Fruit fly (Drosophila melanogaster) whole organism, embryonic: ENCODE measurements around the gene CG14232.
A peak's percentile ranks its signal among the peaks of the same experiment; 100 is the strongest.

ENCODE experiments used
- BEAF-32 ChIP-seq: fragments of 200-800 bp; sonication (Bioruptor generic); optimal IDR thresholded peaks from 3 replicates; lab custom pipeline; 2017; ENCODE audit warnings: missing biosample characterization, missing genetic modification characterization, mild to moderate bottlenecking, moderate library complexity, missing genetic modification reagents
- Bgb ChIP-seq: fragments of 200-800 bp; sonication (Bioruptor generic); IDR thresholded peaks from 2 replicates; pipeline ENCODE4 v1.3.6; 2022; ENCODE audit warnings: missing biosample characterization, missing genetic modification characterization; ENCODE audit not compliant: partially characterized antibody
- CG11085 ChIP-seq: fragments of 200-800 bp; sonication (Bioruptor generic); IDR thresholded peaks from 2 replicates; pipeline ENCODE4 v1.3.6; 2022; ENCODE audit warnings: missing biosample characterization, missing genetic modification characterization
- CG11456 ChIP-seq: fragments of 200-800 bp; sonication (Bioruptor generic); IDR thresholded peaks from 3 replicates; pipeline ENCODE4 v1.3.6; 2022; ENCODE audit warnings: missing biosample characterization, missing genetic modification characterization
- CG12155 ChIP-seq: fragments of 200-800 bp; sonication (Bioruptor generic); optimal IDR thresholded peaks from 3 replicates; lab custom pipeline; 2016; ENCODE audit warnings: missing biosample characterization, missing genetic modification characterization
- CG12391 ChIP-seq: fragments of 200-800 bp; sonication (Bioruptor generic); optimal IDR thresholded peaks from 3 replicates; lab custom pipeline; 2018; ENCODE audit warnings: missing biosample characterization, mild to moderate bottlenecking, missing genetic modification characterization, moderate library complexity
- CG12659 ChIP-seq: fragments of 200-800 bp; sonication (Bioruptor generic); optimal IDR thresholded peaks from 3 replicates; lab custom pipeline; 2017; ENCODE audit warnings: mild to moderate bottlenecking, missing biosample characterization, missing genetic modification reagents, missing genetic modification characterization
- CG13287 ChIP-seq: fragments of 200-800 bp; sonication (Bioruptor generic); IDR thresholded peaks from 2 replicates; pipeline ENCODE4 v1.3.6; 2022; ENCODE audit warnings: missing biosample characterization, missing genetic modification characterization; ENCODE audit not compliant: partially characterized antibody
- CG15514 ChIP-seq: fragments of 200-800 bp; sonication (Bioruptor generic); optimal IDR thresholded peaks from 3 replicates; lab custom pipeline; 2017; ENCODE audit warnings: missing biosample characterization, missing genetic modification characterization, mild to moderate bottlenecking, moderate library complexity, missing genetic modification reagents
- CG1603 ChIP-seq: fragments of 200-800 bp; sonication (Bioruptor generic); optimal IDR thresholded peaks from 2 replicates; lab custom pipeline; 2019; ENCODE audit warnings: missing biosample characterization, mild to moderate bottlenecking, missing genetic modification characterization, moderate library complexity
- CG2202 ChIP-seq: fragments of 200-800 bp; sonication (Bioruptor generic); optimal IDR thresholded peaks from 2 replicates; lab custom pipeline; 2018; ENCODE audit warnings: missing biosample characterization, mild to moderate bottlenecking, missing genetic modification characterization
- CG30020 ChIP-seq: fragments of 200-800 bp; optimal IDR thresholded peaks from 2 replicates; lab custom pipeline; 2019; ENCODE audit warnings: missing biosample characterization, mild to moderate bottlenecking, missing genetic modification characterization, moderate library complexity
- CG32532 ChIP-seq: fragments of 200-800 bp; sonication (Bioruptor generic); IDR thresholded peaks from 2 replicates; pipeline ENCODE4 v1.3.6; 2022; ENCODE audit warnings: missing biosample characterization, missing genetic modification characterization
- CG3995 ChIP-seq: fragments of 200-800 bp; sonication (Bioruptor generic); optimal IDR thresholded peaks from 3 replicates; lab custom pipeline; 2016; ENCODE audit warnings: missing biosample characterization, missing genetic modification characterization
- CG42726 ChIP-seq: fragments of 200-800 bp; sonication (Bioruptor generic); IDR thresholded peaks from 2 replicates; pipeline ENCODE4 v1.3.6; 2022; ENCODE audit warnings: missing biosample characterization, missing genetic modification characterization; ENCODE audit not compliant: partially characterized antibody
- CG4854 ChIP-seq: fragments of 200-800 bp; sonication (Bioruptor generic); optimal IDR thresholded peaks from 2 replicates; lab custom pipeline; 2016; ENCODE audit warnings: missing biosample characterization, missing genetic modification characterization, inconsistent platforms
- CG6791 ChIP-seq: fragments of 200-800 bp; sonication (Bioruptor generic); IDR thresholded peaks from 3 replicates; pipeline ENCODE4 v1.3.6; 2022; ENCODE audit warnings: missing biosample characterization, missing genetic modification characterization; ENCODE audit not compliant: partially characterized antibody
- CkIIα-i1 ChIP-seq: fragments of 200-800 bp; sonication (Bioruptor generic); IDR thresholded peaks from 2 replicates; pipeline ENCODE4 v1.3.6; 2022; ENCODE audit warnings: missing biosample characterization, missing genetic modification characterization
- Dad ChIP-seq: fragments of 200-800 bp; sonication (Bioruptor generic); optimal IDR thresholded peaks from 3 replicates; lab custom pipeline; 2016; ENCODE audit warnings: missing biosample characterization, missing genetic modification characterization
- Dip2 ChIP-seq: fragments of 200-800 bp; sonication (Bioruptor generic); IDR thresholded peaks from 2 replicates; pipeline ENCODE4 v1.3.6; 2022; ENCODE audit warnings: missing biosample characterization, missing genetic modification characterization
- Dp ChIP-seq: fragments of 200-800 bp; sonication (Bioruptor generic); optimal IDR thresholded peaks from 2 replicates; lab custom pipeline; 2018; ENCODE audit warnings: missing biosample characterization, mild to moderate bottlenecking, missing genetic modification characterization, moderate library complexity
- Dref ChIP-seq: fragments of 200-800 bp; sonication (Bioruptor generic); IDR thresholded peaks from 2 replicates; pipeline ENCODE4 v1.3.6; 2022; ENCODE audit warnings: missing biosample characterization, missing genetic modification characterization
- Drgx ChIP-seq: fragments of 200-800 bp; sonication (Bioruptor generic); IDR thresholded peaks from 2 replicates; pipeline ENCODE4 v1.3.6; 2022; ENCODE audit warnings: missing biosample characterization, missing genetic modification characterization
- MESR4 ChIP-seq: fragments of 200-800 bp; sonication (Bioruptor generic); optimal IDR thresholded peaks from 2 replicates; lab custom pipeline; 2018; ENCODE audit warnings: missing biosample characterization, mild to moderate bottlenecking, missing genetic modification characterization, moderate library complexity
- Med ChIP-seq: fragments of 200-800 bp; sonication (Bioruptor generic); peaks from one replicate; lab custom pipeline; 2016; ENCODE audit warnings: missing biosample characterization, missing genetic modification characterization, mild to moderate bottlenecking, inconsistent platforms, moderate library complexity
- NfI ChIP-seq: fragments of 200-800 bp; sonication (Bioruptor generic); optimal IDR thresholded peaks from 3 replicates; lab custom pipeline; 2018; ENCODE audit warnings: missing biosample characterization, mild to moderate bottlenecking, missing genetic modification characterization, moderate library complexity
- Ptx1 ChIP-seq: fragments of 200-800 bp; sonication (Bioruptor generic); IDR thresholded peaks from 2 replicates; pipeline ENCODE4 v1.3.6; 2022; ENCODE audit warnings: missing biosample characterization, missing genetic modification characterization
- Rfx ChIP-seq: fragments of 200-800 bp; sonication (Bioruptor generic); IDR thresholded peaks from 2 replicates; pipeline ENCODE4 v1.3.6; 2022; ENCODE audit warnings: missing biosample characterization, missing genetic modification characterization
- Scr ChIP-seq: fragments of 200-800 bp; sonication (Bioruptor generic); IDR thresholded peaks from 2 replicates; pipeline ENCODE4 v1.3.6; 2022; ENCODE audit warnings: missing biosample characterization, missing genetic modification characterization; ENCODE audit not compliant: partially characterized antibody
- Sry-δ ChIP-seq: fragments of 200-800 bp; sonication (Bioruptor generic); optimal IDR thresholded peaks from 2 replicates; lab custom pipeline; 2016; ENCODE audit warnings: missing biosample characterization, missing genetic modification characterization
- amos ChIP-seq: fragments of 200-800 bp; sonication (Bioruptor generic); IDR thresholded peaks from 2 replicates; pipeline ENCODE4 v1.3.6; 2022; ENCODE audit warnings: missing biosample characterization, missing genetic modification characterization; ENCODE audit not compliant: partially characterized antibody
- ara ChIP-seq: fragments of 200-800 bp; sonication (Bioruptor generic); IDR thresholded peaks from 2 replicates; pipeline ENCODE4 v1.3.6; 2022; ENCODE audit warnings: missing biosample characterization, missing genetic modification characterization
- ase ChIP-seq: fragments of 200-800 bp; sonication (Bioruptor generic); IDR thresholded peaks from 3 replicates; pipeline ENCODE4 v1.3.6; 2022; ENCODE audit warnings: missing biosample characterization, missing genetic modification characterization
- esg ChIP-seq: fragments of 200-800 bp; sonication (Bioruptor generic); conservative IDR thresholded peaks from 2 replicates; pipeline ENCODE4 v1.3.6; 2022; ENCODE audit warnings: missing biosample characterization, missing genetic modification characterization
- hth ChIP-seq: fragments of >200 bp; optimal IDR thresholded peaks from 2 replicates; lab custom pipeline; 2017; ENCODE audit warnings: inconsistent platforms
- knrl ChIP-seq: fragments of 200-800 bp; sonication (Bioruptor generic); IDR thresholded peaks from 3 replicates; pipeline ENCODE4 v1.3.6; 2022; ENCODE audit warnings: missing biosample characterization, missing genetic modification characterization; ENCODE audit not compliant: partially characterized antibody
- nerfin-2 ChIP-seq: fragments of 200-800 bp; sonication (Bioruptor generic); IDR thresholded peaks from 2 replicates; pipeline ENCODE4 v1.3.6; 2022; ENCODE audit warnings: missing biosample characterization, missing genetic modification characterization; ENCODE audit not compliant: partially characterized antibody
- otp ChIP-seq: fragments of 200-800 bp; sonication (Bioruptor generic); IDR thresholded peaks from 3 replicates; pipeline ENCODE4, ENCODE4 v1.3.6; 2022; ENCODE audit warnings: missing biosample characterization, missing genetic modification characterization
- phol ChIP-seq: fragments of 200-800 bp; sonication (Bioruptor generic); optimal IDR thresholded peaks from 3 replicates; lab custom pipeline; 2018; ENCODE audit warnings: missing biosample characterization, mild to moderate bottlenecking, missing genetic modification characterization, moderate library complexity
- pzg ChIP-seq: fragments of 200-800 bp; sonication (Bioruptor generic); optimal IDR thresholded peaks from 3 replicates; lab custom pipeline; 2018; ENCODE audit warnings: missing biosample characterization, mild to moderate bottlenecking, missing genetic modification characterization, moderate library complexity
- shn ChIP-seq: fragments of 200-800 bp; sonication (Bioruptor generic); optimal IDR thresholded peaks from 3 replicates; lab custom pipeline; 2016; ENCODE audit warnings: missing biosample characterization, missing genetic modification characterization
- slbo ChIP-seq: fragments of 200-800 bp; sonication (Bioruptor generic); IDR thresholded peaks from 2 replicates; pipeline ENCODE4 v1.3.6; 2022; ENCODE audit warnings: missing biosample characterization, missing genetic modification characterization
- slp2 ChIP-seq: fragments of 200-800 bp; sonication (Bioruptor generic); optimal IDR thresholded peaks from 2 replicates; lab custom pipeline; 2016; ENCODE audit warnings: missing biosample characterization, missing genetic modification characterization
- sr ChIP-seq: fragments of 200-800 bp; sonication (Bioruptor generic); IDR thresholded peaks from 3 replicates; pipeline ENCODE4 v1.3.6; 2022; ENCODE audit warnings: missing biosample characterization, missing genetic modification characterization
- stwl ChIP-seq: fragments of 200-800 bp; sonication (Bioruptor generic); optimal IDR thresholded peaks from 3 replicates; lab custom pipeline; 2018; ENCODE audit warnings: missing biosample characterization, mild to moderate bottlenecking, missing genetic modification characterization, moderate library complexity
- tin ChIP-seq: fragments of 200-800 bp; sonication (Bioruptor generic); optimal IDR thresholded peaks from 3 replicates; lab custom pipeline; 2016; ENCODE audit warnings: missing biosample characterization, missing genetic modification characterization
- zfh1 ChIP-seq: fragments of 200-800 bp; sonication (Bioruptor generic); IDR thresholded peaks from 3 replicates; pipeline ENCODE4 v1.3.6; 2022; ENCODE audit warnings: missing biosample characterization, missing genetic modification characterization
- zfh2 ChIP-seq: fragments of 200-800 bp; sonication (Bioruptor generic); optimal IDR thresholded peaks from 2 replicates; lab custom pipeline; 2016; ENCODE audit warnings: missing biosample characterization, missing genetic modification characterization

CG14232 gene

DNA sequence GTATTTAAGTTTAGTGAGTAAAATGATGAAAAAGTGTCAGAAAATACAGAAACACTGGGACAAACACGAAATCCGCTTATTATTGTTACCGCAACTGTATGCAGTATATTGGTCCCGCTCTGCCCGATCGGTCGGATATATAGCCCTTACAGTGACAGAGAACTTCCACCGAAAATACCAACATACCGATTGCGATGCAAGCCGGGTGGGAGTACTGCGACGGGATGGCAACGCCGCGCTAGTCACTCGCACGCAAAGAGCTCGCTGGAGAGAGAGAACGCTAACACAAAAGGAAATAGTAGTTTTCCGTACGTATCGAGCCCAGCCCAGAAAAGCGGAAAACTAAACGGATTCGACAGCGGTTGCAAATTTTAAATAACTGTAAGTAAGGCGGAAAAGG, 7.2 kb downstream of the CG14232 start, which contains the start of gene Cdc42 (continued):
- TF ChIP-seq slbo (GFP tag; lab: Robert Waterston, UW): peak; percentile 21; the same call in 1 of the 2 replicates
- TF ChIP-seq Bgb (GFP tag; lab: Robert Waterston, UW): 0 out of 2 replicates have a peak, but pooled peaks have one; percentile 6
- TF ChIP-seq zfh1 (GFP tag; lab: Robert Waterston, UW): peak; percentile 34; the same call in 2 of the 3 replicates
- TF ChIP-seq amos (GFP tag; lab: Robert Waterston, UW): peak; percentile 45
- TF ChIP-seq stwl (tag; lab: Kevin White, UChicago): peak; percentile 32
- TF ChIP-seq CG6791 (GFP tag; lab: Robert Waterston, UW): peak; percentile 42; the same call in 2 of the 3 replicates
- 0 out of 2 replicates have a peak, but pooled peaks have one; percentile 13 for TF ChIP-seq Scr (GFP tag; lab: Robert Waterston, UW)
- peak; percentile 57 for TF ChIP-seq CG1603 (tag; lab: Kevin White, UChicago)
- no peak for TF ChIP-seq CG4854 (GFP tag; lab: Kevin White, UChicago)
- no peak for TF ChIP-seq hth (lab: Kevin White, UChicago)
- TF ChIP-seq CG11456 (GFP tag; lab: Robert Waterston, UW): peak; percentile 20; the same call in 1 of the 3 replicates
- no peak for TF ChIP-seq otp (GFP tag; lab: Robert Waterston, UW)
- TF ChIP-seq shn (GFP tag; lab: Kevin White, UChicago): no peak
- TF ChIP-seq ase: no peak
- TF ChIP-seq esg (GFP tag; lab: Robert Waterston, UW): no peak
- no peak for TF ChIP-seq Ptx1
- TF ChIP-seq nerfin-2 (GFP tag; lab: Robert Waterston, UW): 0 out of 2 replicates have a peak, but pooled peaks have one; percentile 31
- TF ChIP-seq Drgx (GFP tag; lab: Robert Waterston, UW): no peak
- peak; percentile 42 for TF ChIP-seq CG15514
- peak; percentile 92 for TF ChIP-seq CG3995 (GFP tag; lab: Kevin White, UChicago)
- TF ChIP-seq tin (GFP tag; lab: Kevin White, UChicago): no peak
- TF ChIP-seq Dp: peak; percentile 4
- no peak for TF ChIP-seq Dad
- TF ChIP-seq knrl (GFP tag; lab: Robert Waterston, UW): 0 out of 3 replicates have a peak, but pooled peaks have one; percentile 11
- TF ChIP-seq CG13287: peak; percentile 24; the same call in 1 of the 2 replicates
- peak; percentile 43 for TF ChIP-seq Dref (GFP tag; lab: Robert Waterston, UW)
- TF ChIP-seq Sry-δ (GFP tag; lab: Kevin White, UChicago): peak; percentile 71
- TF ChIP-seq CG12155: peak; percentile 96
- TF ChIP-seq phol (tag; lab: Kevin White, UChicago): no peak
- peak; percentile 6 for TF ChIP-seq zfh2 (GFP tag; lab: Kevin White, UChicago)
- TF ChIP-seq CkIIα-i1 (GFP tag; lab: Robert Waterston, UW): no peak
- TF ChIP-seq NfI: no peak
- no peak for TF ChIP-seq CG11085
- TF ChIP-seq CG12391: peak; percentile 5
- TF ChIP-seq Dip2: no peak
- TF ChIP-seq Rfx: peak; percentile 43; the same call in 1 of the 2 replicates
- no peak for TF ChIP-seq CG2202 (tag; lab: Kevin White, UChicago)
- TF ChIP-seq slp2 (GFP tag; lab: Kevin White, UChicago): no peak
- peak; percentile 48 for TF ChIP-seq MESR4 (GFP tag; lab: Kevin White, UChicago)
- TF ChIP-seq Med (GFP tag; lab: Kevin White, UChicago): peak; percentile 87
- 0 out of 3 replicates have a peak, but pooled peaks have one; percentile 34 for TF ChIP-seq sr (GFP tag; lab: Robert Waterston, UW)
- TF ChIP-seq CG42726 (GFP tag; lab: Robert Waterston, UW): 0 out of 2 replicates have a peak, but pooled peaks have one; percentile 20
- peak; percentile 22 for TF ChIP-seq CG30020 (tag; lab: Kevin White, UChicago)
- peak; percentile 55 for TF ChIP-seq BEAF-32 (GFP tag; lab: Kevin White, UChicago)
- peak; percentile 66 for TF ChIP-seq pzg
- peak; percentile 29 for TF ChIP-seq CG12659
- TF ChIP-seq ara (GFP tag; lab: Robert Waterston, UW): no peak
- peak; percentile 36; the same call in 1 of the 2 replicates for TF ChIP-seq CG32532
